Worm (Caenorhabditis elegans) whole organism, late embryonic: ENCODE results near the gene M05D6.2.

Experiments
- C38D4.7 ChIP-seq: fragments of 200-800 bp; sonication (Bioruptor generic); optimal IDR thresholded peaks from 2 replicates; lab custom pipeline; 2018; ENCODE audit warnings: mild to moderate bottlenecking, missing genetic modification characterization, moderate library complexity, missing compliant biosample characterization
- F13H6.1 ChIP-seq: sonication (generic microtip); optimal IDR thresholded peaks from 2 replicates; lab custom pipeline; 2016; ENCODE audit warnings: missing genetic modification characterization, missing compliant biosample characterization
- ceh-22 ChIP-seq: sonication (generic microtip); optimal IDR thresholded peaks from 2 replicates; lab custom pipeline; 2017; ENCODE audit warnings: missing biosample characterization, missing genetic modification characterization
- ceh-31 ChIP-seq: sonication (generic microtip); optimal IDR thresholded peaks from 2 replicates; lab custom pipeline; 2016; ENCODE audit warnings: missing genetic modification characterization, missing compliant biosample characterization
- ceh-45 ChIP-seq: fragments of 200-800 bp; sonication (Bioruptor generic); IDR thresholded peaks from 2 replicates; pipeline ENCODE4 v1.3.6; 2022; ENCODE audit warnings: missing genetic modification reagents, missing genetic modification characterization, missing compliant biosample characterization
- dmd-4 ChIP-seq: sonication (generic microtip); optimal IDR thresholded peaks from 2 replicates; lab custom pipeline; 2016; ENCODE audit warnings: borderline replicate concordance, missing genetic modification characterization, missing compliant biosample characterization
- fkh-10 ChIP-seq: fragments of 150-350 bp; optimal IDR thresholded peaks from 2 replicates; lab custom pipeline; 2014; ENCODE audit warnings: missing biosample characterization, missing genetic modification reagents, missing genetic modification characterization
- gmeb-2 ChIP-seq: sonication (generic microtip); optimal IDR thresholded peaks from 2 replicates; lab custom pipeline; 2016; ENCODE audit warnings: missing genetic modification characterization, inconsistent platforms, missing compliant biosample characterization
- madf-2 ChIP-seq: sonication (generic microtip); optimal IDR thresholded peaks from 2 replicates; lab custom pipeline; 2017; ENCODE audit warnings: missing genetic modification characterization, missing compliant biosample characterization
- nhr-11 ChIP-seq: fragments of 150-350 bp; optimal IDR thresholded peaks from 2 replicates; lab custom pipeline; 2014; ENCODE audit warnings: missing biosample characterization, missing genetic modification characterization
- odd-2 ChIP-seq: sonication (generic microtip); optimal IDR thresholded peaks from 2 replicates; lab custom pipeline; 2017; ENCODE audit warnings: antibody characterized with exemption, mild to moderate bottlenecking, missing genetic modification characterization, missing compliant biosample characterization
- pros-1 ChIP-seq: fragments of 150-350 bp; optimal IDR thresholded peaks from 2 replicates; lab custom pipeline; 2014; ENCODE audit warnings: missing biosample characterization, missing genetic modification reagents, missing genetic modification characterization
- rnt-1 ChIP-seq: sonication (generic microtip); optimal IDR thresholded peaks from 2 replicates; lab custom pipeline; 2016; ENCODE audit warnings: missing genetic modification characterization, missing compliant biosample characterization
- ttx-3 ChIP-seq: sonication (generic microtip); optimal IDR thresholded peaks from 2 replicates; lab custom pipeline; 2016; ENCODE audit warnings: missing genetic modification reagents, missing genetic modification characterization, missing compliant biosample characterization

ce11 chrII:8485603-8486002 lies 17.7 kb downstream of the M05D6.2 start, which contains the start of gene gbh-2:
- TF ChIP-seq F13H6.1: no peak
- TF ChIP-seq pros-1 (tag; lab: Kevin White, UChicago): no peak
- no peak for TF ChIP-seq ttx-3
- TF ChIP-seq C38D4.7: no peak
- no peak for TF ChIP-seq ceh-31 (tag; lab: Kevin White, UChicago)
- no peak for TF ChIP-seq odd-2
- TF ChIP-seq gmeb-2 (tag; lab: Kevin White, UChicago): no peak
- no peak for TF ChIP-seq nhr-11 (tag; lab: Kevin White, UChicago)
- no peak for TF ChIP-seq ceh-45 (GFP tag; lab: Robert Waterston, UW)
- TF ChIP-seq madf-2 (tag; lab: Kevin White, UChicago): no peak
- no peak for TF ChIP-seq rnt-1 (tag; lab: Kevin White, UChicago)
- TF ChIP-seq ceh-22 (tag; lab: Kevin White, UChicago): no peak
- TF ChIP-seq dmd-4 (tag; lab: Kevin White, UChicago): no peak
- TF ChIP-seq fkh-10: no peak
